Worm (Caenorhabditis elegans) whole organism, late embryonic: ENCODE measurements around the gene ife-1.

Source experiments
- ceh-2 ChIP-seq: sonication (generic microtip); optimal IDR thresholded peaks from 2 replicates; lab custom pipeline; 2016; ENCODE audit warnings: missing genotype, missing genetic modification characterization, missing compliant biosample characterization
- fax-1 ChIP-seq: sonication (generic microtip); optimal IDR thresholded peaks from 2 replicates; lab custom pipeline; 2016; ENCODE audit warnings: missing genotype, missing genetic modification characterization, missing compliant biosample characterization
- gmeb-2 ChIP-seq: sonication (generic microtip); optimal IDR thresholded peaks from 2 replicates; lab custom pipeline; 2016; ENCODE audit warnings: missing genetic modification characterization, inconsistent platforms, missing compliant biosample characterization

DNA sequence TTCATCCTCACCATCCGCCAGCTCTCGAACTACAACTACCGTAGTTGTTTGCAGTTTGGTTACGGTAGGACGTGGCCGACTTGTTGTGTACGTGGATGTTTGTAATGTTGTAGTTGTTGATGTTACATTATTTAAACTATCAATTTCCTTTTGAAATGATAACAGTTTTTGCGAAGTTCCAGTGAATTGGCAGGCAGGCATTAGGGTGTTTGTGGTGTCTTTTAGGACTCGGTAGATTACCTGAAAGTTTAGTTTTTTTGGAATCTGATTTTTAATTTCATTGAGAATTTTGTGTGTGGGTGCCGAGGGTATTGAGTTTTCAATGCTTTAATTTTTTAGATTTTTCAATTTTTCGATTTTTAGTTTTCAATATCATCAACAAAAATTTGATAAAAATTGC lies 20.6 kb upstream of the ife-1 start, which contains the start of gene F53A2.11:
- TF ChIP-seq gmeb-2 (no peak), fax-1 (tag; lab: Kevin White, UChicago) (no peak), ceh-2 (no peak)
